Fruit fly (Drosophila melanogaster) whole organism, prepupa: ENCODE results near the gene shf.

Source experiments
- CG10631 ChIP-seq: fragments of 200-800 bp; sonication (Bioruptor generic); optimal IDR thresholded peaks from 2 replicates; lab custom pipeline; 2016; ENCODE audit warnings: missing biosample characterization, missing genetic modification characterization
- CG10669 ChIP-seq: fragments of 200-800 bp; sonication (Bioruptor generic); optimal IDR thresholded peaks from 3 replicates; lab custom pipeline; 2018; ENCODE audit warnings: missing biosample characterization, mild to moderate bottlenecking, missing genetic modification characterization, moderate library complexity
- CG11294 ChIP-seq: fragments of 200-800 bp; sonication (Bioruptor generic); IDR thresholded peaks from 2 replicates; pipeline ENCODE4 v1.3.6; 2022; ENCODE audit warnings: missing biosample characterization, missing genetic modification characterization
- CG11902 ChIP-seq: fragments of 200-800 bp; sonication (Bioruptor generic); optimal IDR thresholded peaks from 3 replicates; lab custom pipeline; 2016; ENCODE audit warnings: missing biosample characterization, missing genetic modification characterization
- CG15336 ChIP-seq: fragments of 200-800 bp; sonication (Bioruptor generic); IDR thresholded peaks from 2 replicates; pipeline ENCODE4 v1.3.6; 2022; ENCODE audit warnings: missing biosample characterization, missing genetic modification characterization
- CG1621 ChIP-seq: fragments of 200-800 bp; sonication (Bioruptor generic); optimal IDR thresholded peaks from 3 replicates; lab custom pipeline; 2018; ENCODE audit warnings: missing biosample characterization, mild to moderate bottlenecking, missing genetic modification characterization
- CG16779 ChIP-seq: fragments of 200-800 bp; sonication (Bioruptor generic); optimal IDR thresholded peaks from 3 replicates; lab custom pipeline; 2017; ENCODE audit warnings: missing biosample characterization, mild to moderate bottlenecking, missing genetic modification characterization
- CG31627 ChIP-seq: fragments of 200-800 bp; sonication (Bioruptor generic); optimal IDR thresholded peaks from 3 replicates; lab custom pipeline; 2016; ENCODE audit warnings: missing biosample characterization, missing genetic modification characterization
- CG32006 ChIP-seq: fragments of 200-800 bp; sonication (Bioruptor generic); optimal IDR thresholded peaks from 3 replicates; lab custom pipeline; 2017; ENCODE audit warnings: missing biosample characterization, mild to moderate bottlenecking, missing genetic modification characterization
- CG34406 ChIP-seq: fragments of 200-800 bp; sonication (Bioruptor generic); optimal IDR thresholded peaks from 3 replicates; lab custom pipeline; 2016; ENCODE audit warnings: missing biosample characterization, missing genetic modification characterization
- CG4318 ChIP-seq: fragments of 200-800 bp; sonication (Bioruptor generic); optimal IDR thresholded peaks from 3 replicates; lab custom pipeline; 2017; ENCODE audit warnings: missing biosample characterization, mild to moderate bottlenecking, missing genetic modification characterization
- CG6276 ChIP-seq: fragments of 200-800 bp; sonication (Bioruptor generic); optimal IDR thresholded peaks from 2 replicates; lab custom pipeline; 2017; ENCODE audit warnings: missing biosample characterization, mild to moderate bottlenecking, missing genetic modification characterization
- CG6808 ChIP-seq: fragments of 200-800 bp; sonication (Bioruptor generic); optimal IDR thresholded peaks from 3 replicates; lab custom pipeline; 2017; ENCODE audit warnings: missing biosample characterization, missing genetic modification characterization, mild to moderate bottlenecking, moderate library complexity, missing genetic modification reagents
- CG6854 ChIP-seq: fragments of 200-800 bp; sonication (Bioruptor generic); optimal IDR thresholded peaks from 2 replicates; lab custom pipeline; 2017; ENCODE audit warnings: missing biosample characterization, mild to moderate bottlenecking, missing genetic modification characterization
- CG7368 ChIP-seq: fragments of 200-800 bp; sonication (Bioruptor generic); optimal IDR thresholded peaks from 3 replicates; lab custom pipeline; 2016; ENCODE audit warnings: missing biosample characterization, missing genetic modification characterization
- CG8119 ChIP-seq: fragments of 200-800 bp; sonication (Bioruptor generic); IDR thresholded peaks from 3 replicates; pipeline ENCODE4 v1.3.6; 2022; ENCODE audit warnings: missing biosample characterization, missing genetic modification characterization
- CG8319 ChIP-seq: fragments of 200-800 bp; sonication (Bioruptor generic); optimal IDR thresholded peaks from 3 replicates; lab custom pipeline; 2016; ENCODE audit warnings: missing biosample characterization, missing genetic modification characterization
- CG9139 ChIP-seq: fragments of 200-800 bp; sonication (Bioruptor generic); optimal IDR thresholded peaks from 3 replicates; lab custom pipeline; 2017; ENCODE audit warnings: missing biosample characterization, mild to moderate bottlenecking, missing genetic modification characterization
- Eip75B ChIP-seq: fragments of 200-800 bp; sonication (Bioruptor generic); optimal IDR thresholded peaks from 3 replicates; lab custom pipeline; 2016; ENCODE audit warnings: missing biosample characterization, missing genetic modification characterization
- Eip78C ChIP-seq: fragments of 200-800 bp; sonication (Bioruptor generic); peaks from one replicate; lab custom pipeline; 2016; ENCODE audit warnings: missing biosample characterization, missing genetic modification characterization
- Ets96B ChIP-seq: fragments of 200-800 bp; optimal IDR thresholded peaks from 2 replicates; lab custom pipeline; 2019; ENCODE audit warnings: missing biosample characterization, mild to moderate bottlenecking, missing genetic modification characterization, moderate library complexity
- Gug ChIP-seq: fragments of 200-800 bp; sonication (Bioruptor generic); IDR thresholded peaks from 2 replicates; pipeline ENCODE4 v1.3.6; 2022; ENCODE audit warnings: missing biosample characterization, missing genetic modification characterization
- Hr38 ChIP-seq: sonication (Bioruptor generic); optimal IDR thresholded peaks from 2 replicates; lab custom pipeline; 2016; ENCODE audit warnings: missing biosample characterization, missing genetic modification characterization
- Hr39 ChIP-seq: fragments of 200-800 bp; sonication (Bioruptor generic); optimal IDR thresholded peaks from 2 replicates; lab custom pipeline; 2016; ENCODE audit warnings: missing biosample characterization, missing genetic modification characterization
- OdsH ChIP-seq: fragments of 200-800 bp; sonication (Bioruptor generic); optimal IDR thresholded peaks from 3 replicates; lab custom pipeline; 2016; ENCODE audit warnings: missing biosample characterization, missing genetic modification characterization
- Sox102F ChIP-seq: fragments of 200-800 bp; sonication (Bioruptor generic); optimal IDR thresholded peaks from 2 replicates; lab custom pipeline; 2016; ENCODE audit warnings: missing biosample characterization, mild to moderate bottlenecking, missing genetic modification characterization
- Sox14 ChIP-seq: fragments of 200-800 bp; sonication (Bioruptor generic); optimal IDR thresholded peaks from 3 replicates; lab custom pipeline; 2016; ENCODE audit warnings: missing biosample characterization, missing genetic modification characterization
- achi ChIP-seq: fragments of 200-800 bp; sonication (Bioruptor generic); optimal IDR thresholded peaks from 3 replicates; lab custom pipeline; 2016; ENCODE audit warnings: missing biosample characterization, missing genetic modification characterization
- acj6 ChIP-seq: fragments of 200-800 bp; sonication (Bioruptor generic); optimal IDR thresholded peaks from 3 replicates; lab custom pipeline; 2016; ENCODE audit warnings: missing biosample characterization, missing genetic modification characterization
- cyc ChIP-seq: fragments of 200-800 bp; sonication (Bioruptor generic); optimal IDR thresholded peaks from 3 replicates; lab custom pipeline; 2016; ENCODE audit warnings: missing biosample characterization, missing genetic modification characterization
- dac ChIP-seq: fragments of 200-800 bp; sonication (Bioruptor generic); optimal IDR thresholded peaks from 2 replicates; lab custom pipeline; 2017; ENCODE audit warnings: missing biosample characterization, mild to moderate bottlenecking, missing genetic modification characterization
- dsx ChIP-seq: fragments of 200-800 bp; optimal IDR thresholded peaks from 3 replicates; lab custom pipeline; 2019; ENCODE audit warnings: missing biosample characterization, mild to moderate bottlenecking, missing genetic modification characterization, moderate library complexity; ENCODE audit not compliant: poor library complexity, severe bottlenecking
- eg ChIP-seq: fragments of 200-800 bp; sonication (Bioruptor generic); IDR thresholded peaks from 3 replicates; pipeline ENCODE4 v1.3.6; 2022; ENCODE audit warnings: missing biosample characterization, missing genetic modification characterization
- fd59A ChIP-seq: fragments of 200-800 bp; sonication (Bioruptor generic); optimal IDR thresholded peaks from 2 replicates; lab custom pipeline; 2017; ENCODE audit warnings: missing biosample characterization, mild to moderate bottlenecking, missing genetic modification characterization, missing genetic modification reagents
- fd85E ChIP-seq: fragments of 200-800 bp; sonication (Bioruptor generic); optimal IDR thresholded peaks from 3 replicates; lab custom pipeline; 2016; ENCODE audit warnings: missing biosample characterization, missing genetic modification characterization
- fkh ChIP-seq: fragments of 200-800 bp; sonication (Bioruptor generic); optimal IDR thresholded peaks from 3 replicates; lab custom pipeline; 2017; ENCODE audit warnings: missing biosample characterization, mild to moderate bottlenecking, missing genetic modification characterization, moderate library complexity
- lz ChIP-seq: fragments of 200-800 bp; sonication (Bioruptor generic); optimal IDR thresholded peaks from 3 replicates; lab custom pipeline; 2016; ENCODE audit warnings: missing biosample characterization, missing genetic modification characterization
- spab ChIP-seq: fragments of 200-800 bp; sonication (Bioruptor generic); optimal IDR thresholded peaks from 2 replicates; lab custom pipeline; 2017; ENCODE audit warnings: missing biosample characterization, mild to moderate bottlenecking, missing genetic modification characterization, missing genetic modification reagents
- ss ChIP-seq, 2 experiments: fragments of 200-800 bp; sonication (Bioruptor generic); optimal IDR thresholded peaks; 2 replicates in 1 of 2; 3 replicates in 1 of 2; lab custom pipeline; 2017 to 2018; ENCODE audit warnings: mild to moderate bottlenecking in 2 of 2, missing biosample characterization in 2 of 2, missing genetic modification characterization in 2 of 2, moderate library complexity in 1 of 2
- svp ChIP-seq: fragments of 200-800 bp; sonication (Bioruptor generic); peaks from one replicate; lab custom pipeline; 2016; ENCODE audit warnings: missing biosample characterization, missing genetic modification characterization
- vri ChIP-seq: fragments of 200-800 bp; sonication (Bioruptor generic); optimal IDR thresholded peaks from 3 replicates; lab custom pipeline; 2016; ENCODE audit warnings: missing biosample characterization, mild to moderate bottlenecking, missing genetic modification characterization

shf gene

dm6 chrX:6741184-6741586, 38.3 kb downstream of the shf start (continued):
- TF ChIP-seq Sox102F (GFP tag; lab: Kevin White, UChicago) (peak; percentile 18), CG10631 (GFP tag; lab: Kevin White, UChicago) (no peak), Hr39 (peak; percentile 45), Ets96B (peak; percentile 23), CG11902 (no peak), cyc (GFP tag; lab: Kevin White, UChicago) (peak; percentile 26), CG8319 (GFP tag; lab: Kevin White, UChicago) (no peak), Eip75B (GFP tag; lab: Kevin White, UChicago) (peak; percentile 55)

dm6 chrX:6739936-6740668, 39.4 kb downstream of the shf start, which contains the start of gene CG3168:
TSS of gene CG3168 (minus strand) at chrX:6739986.
- TF ChIP-seq CG10669 (no peak), ss (GFP tag; optimal IDR thresholded peaks at IDR 0.05; lab: Kevin White, UChicago) (peak in 1 of 2 experiments; percentile 16), svp (GFP tag; lab: Kevin White, UChicago) (peak; percentile 87)

dm6 chrX:6733291-6734042, 46.0 kb downstream of the shf start:
- TF ChIP-seq Eip78C (GFP tag; lab: Kevin White, UChicago) (peak; percentile 16), dac (GFP tag; lab: Kevin White, UChicago) (no peak), CG7368 (GFP tag; lab: Kevin White, UChicago) (no peak), CG16779 (no peak), vri (GFP tag; lab: Kevin White, UChicago) (peak; percentile 1), Sox14 (no peak), CG10631 (GFP tag; lab: Kevin White, UChicago) (no peak), fd59A (GFP tag; lab: Kevin White, UChicago) (no peak), CG31627 (GFP tag; lab: Kevin White, UChicago) (no peak), CG6808 (GFP tag; lab: Kevin White, UChicago) (no peak), eg (0 out of 3 replicates have a peak, but pooled peaks have one; percentile 24), svp (GFP tag; lab: Kevin White, UChicago) (peak; percentile 25), CG34406 (GFP tag; lab: Kevin White, UChicago) (no peak), Gug (no peak), fkh (GFP tag; lab: Kevin White, UChicago) (peak; percentile 61), OdsH (GFP tag; lab: Kevin White, UChicago) (no peak), CG15336 (GFP tag; lab: Robert Waterston, UW) (no peak), CG32006 (GFP tag; lab: Kevin White, UChicago) (no peak), lz (GFP tag; lab: Kevin White, UChicago) (no peak), Hr38 (no peak)

- TF ChIP-seq CG7368 (GFP tag; lab: Kevin White, UChicago) = peak; percentile 33
- peak; percentile 44 for TF ChIP-seq CG6854 (GFP tag; lab: Kevin White, UChicago)
- no peak for TF ChIP-seq cyc (GFP tag; lab: Kevin White, UChicago)
- peak; percentile 60; the same call in 2 of the 3 replicates for TF ChIP-seq CG8119
- no peak for TF ChIP-seq fd85E
- peak; percentile 62 for TF ChIP-seq CG15336 (GFP tag; lab: Robert Waterston, UW)
- TF ChIP-seq CG32006 (GFP tag; lab: Kevin White, UChicago) = peak; percentile 34
- TF ChIP-seq dsx = peak; percentile 90
- TF ChIP-seq Eip78C (GFP tag; lab: Kevin White, UChicago) = peak; percentile 65
- TF ChIP-seq CG6808 (GFP tag; lab: Kevin White, UChicago) = peak; percentile 75
- no peak for TF ChIP-seq CG31627 (GFP tag; lab: Kevin White, UChicago)
- no peak for TF ChIP-seq Hr38
- TF ChIP-seq CG4318 (GFP tag; lab: Kevin White, UChicago) = no peak
- TF ChIP-seq spab (GFP tag; lab: Kevin White, UChicago) = peak; percentile 57
- TF ChIP-seq svp (GFP tag; lab: Kevin White, UChicago) = peak; percentile 89
- TF ChIP-seq CG11294 (GFP tag; lab: Robert Waterston, UW) = no peak
- peak; percentile 50 to 54 for TF ChIP-seq ss (GFP tag; optimal IDR thresholded peaks at IDR 0.05; lab: Kevin White, UChicago)
- TF ChIP-seq CG1621 (tag; lab: Kevin White, UChicago) = peak; percentile 46
- TF ChIP-seq CG16779 = peak; percentile 5
- peak; percentile 17 for TF ChIP-seq achi (GFP tag; lab: Kevin White, UChicago)
- no peak for TF ChIP-seq acj6 (GFP tag; lab: Kevin White, UChicago)
- TF ChIP-seq CG9139 (GFP tag; lab: Kevin White, UChicago) = peak; percentile 60
- peak; percentile 50 for TF ChIP-seq CG10669
- TF ChIP-seq CG11902 = no peak
- peak; percentile 86 for TF ChIP-seq CG6276 (GFP tag; lab: Kevin White, UChicago)
Observed at dm6 chrX:6730600-6731259, 48.7 kb downstream of the shf start.
